Fruit fly (Drosophila melanogaster) whole organism, pupa: ENCODE measurements around the gene Rab3-GEF.

Experiments used
- CG13204 ChIP-seq: fragments of 200-800 bp; sonication (Bioruptor generic); optimal IDR thresholded peaks from 2 replicates; lab custom pipeline; 2018; ENCODE audit warnings: missing biosample characterization, mild to moderate bottlenecking, missing genetic modification characterization, moderate library complexity
- CG14655 ChIP-seq: fragments of 200-800 bp; sonication (Bioruptor generic); optimal IDR thresholded peaks from 3 replicates; lab custom pipeline; 2017; ENCODE audit warnings: mild to moderate bottlenecking, missing biosample characterization, missing genetic modification reagents, missing genetic modification characterization
- CG15710 ChIP-seq: fragments of 200-800 bp; sonication (Bioruptor generic); optimal IDR thresholded peaks from 2 replicates; lab custom pipeline; 2018; ENCODE audit warnings: missing biosample characterization, mild to moderate bottlenecking, missing genetic modification characterization, moderate library complexity
- CG4496 ChIP-seq: fragments of 200-800 bp; sonication (Bioruptor generic); IDR thresholded peaks from 3 replicates; pipeline ENCODE4 v1.3.6; 2022; ENCODE audit warnings: missing biosample characterization, missing genetic modification characterization
- EcR ChIP-seq: fragments of 200-800 bp; sonication (Bioruptor generic); optimal IDR thresholded peaks from 3 replicates; lab custom pipeline; 2019; ENCODE audit warnings: missing biosample characterization, missing genetic modification characterization, mild to moderate bottlenecking, moderate library complexity, missing genetic modification reagents
- Pif1A ChIP-seq: fragments of 200-800 bp; sonication (Bioruptor generic); optimal IDR thresholded peaks from 3 replicates; lab custom pipeline; 2016; ENCODE audit warnings: missing biosample characterization, missing genetic modification characterization
- Snoo ChIP-seq: fragments of 200-800 bp; sonication (Bioruptor generic); optimal IDR thresholded peaks from 3 replicates; lab custom pipeline; 2017; ENCODE audit warnings: missing biosample characterization, mild to moderate bottlenecking, missing genetic modification characterization, inconsistent platforms

DNA sequence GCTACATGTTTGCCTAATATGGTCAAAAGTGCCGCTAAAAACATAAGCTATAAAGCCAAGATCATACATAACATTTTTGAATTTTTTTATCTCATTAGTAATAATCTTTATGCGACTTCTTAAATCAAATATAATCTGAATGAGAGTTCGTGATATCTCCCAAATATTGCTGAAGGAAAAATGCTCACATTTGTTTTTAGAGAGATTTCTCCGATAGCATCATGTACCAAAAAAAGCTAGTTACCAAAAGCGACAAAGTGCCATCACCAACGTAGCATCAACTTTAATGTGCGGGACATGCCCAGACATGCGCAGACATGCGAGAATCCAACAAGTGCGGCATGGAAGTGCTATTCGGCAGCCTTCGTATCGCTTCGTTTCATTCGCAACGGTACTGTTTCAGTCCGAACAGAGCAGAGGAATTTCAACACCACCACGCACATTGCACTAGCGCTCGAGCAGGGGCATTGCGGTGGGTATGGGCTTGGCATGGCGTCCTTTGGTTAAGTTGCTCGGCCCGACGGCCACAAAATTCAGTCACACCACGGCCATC lies at the start of gene Rab3-GEF:
- TF ChIP-seq CG13204 (GFP tag; lab: Kevin White, UChicago) (no peak), CG14655 (GFP tag; lab: Kevin White, UChicago) (no peak), Snoo (tag; lab: Kevin White, UChicago) (no peak), CG4496 (no peak), EcR (GFP tag; lab: Kevin White, UChicago) (no peak), CG15710 (tag; lab: Kevin White, UChicago) (no peak), Pif1A (GFP tag; lab: Kevin White, UChicago) (no peak)
